Fruit fly (Drosophila melanogaster) whole organism, prepupa: Measurements from ENCODE around the gene Syn.

Experiments used
- CG10631 ChIP-seq: fragments of 200-800 bp; sonication (Bioruptor generic); optimal IDR thresholded peaks from 2 replicates; lab custom pipeline; 2016; ENCODE audit warnings: missing biosample characterization, missing genetic modification characterization
- CG10669 ChIP-seq: fragments of 200-800 bp; sonication (Bioruptor generic); optimal IDR thresholded peaks from 3 replicates; lab custom pipeline; 2018; ENCODE audit warnings: missing biosample characterization, mild to moderate bottlenecking, missing genetic modification characterization, moderate library complexity
- CG11762 ChIP-seq: fragments of 200-800 bp; sonication (Bioruptor generic); optimal IDR thresholded peaks from 3 replicates; lab custom pipeline; 2016; ENCODE audit warnings: missing biosample characterization, missing genetic modification characterization; ENCODE audit not compliant: insufficient read depth
- CG11902 ChIP-seq: fragments of 200-800 bp; sonication (Bioruptor generic); optimal IDR thresholded peaks from 3 replicates; lab custom pipeline; 2016; ENCODE audit warnings: missing biosample characterization, missing genetic modification characterization
- CG15336 ChIP-seq: fragments of 200-800 bp; sonication (Bioruptor generic); IDR thresholded peaks from 2 replicates; pipeline ENCODE4 v1.3.6; 2022; ENCODE audit warnings: missing biosample characterization, missing genetic modification characterization
- CG1621 ChIP-seq: fragments of 200-800 bp; sonication (Bioruptor generic); optimal IDR thresholded peaks from 3 replicates; lab custom pipeline; 2018; ENCODE audit warnings: missing biosample characterization, mild to moderate bottlenecking, missing genetic modification characterization
- CG3032 ChIP-seq: fragments of 200-800 bp; optimal IDR thresholded peaks from 2 replicates; lab custom pipeline; 2019; ENCODE audit warnings: missing biosample characterization, mild to moderate bottlenecking, missing genetic modification characterization, moderate library complexity
- CG34406 ChIP-seq: fragments of 200-800 bp; sonication (Bioruptor generic); optimal IDR thresholded peaks from 3 replicates; lab custom pipeline; 2016; ENCODE audit warnings: missing biosample characterization, missing genetic modification characterization
- CG3919 ChIP-seq: fragments of 200-800 bp; sonication (Bioruptor generic); optimal IDR thresholded peaks from 3 replicates; lab custom pipeline; 2016; ENCODE audit warnings: missing biosample characterization, missing genetic modification characterization
- CG4318 ChIP-seq: fragments of 200-800 bp; sonication (Bioruptor generic); optimal IDR thresholded peaks from 3 replicates; lab custom pipeline; 2017; ENCODE audit warnings: missing biosample characterization, mild to moderate bottlenecking, missing genetic modification characterization
- CG6163 ChIP-seq: fragments of 200-800 bp; sonication (Bioruptor generic); IDR thresholded peaks from 3 replicates; pipeline ENCODE4 v1.3.6; 2022; ENCODE audit warnings: missing biosample characterization, missing genetic modification characterization
- CG6808 ChIP-seq: fragments of 200-800 bp; sonication (Bioruptor generic); optimal IDR thresholded peaks from 3 replicates; lab custom pipeline; 2017; ENCODE audit warnings: missing biosample characterization, missing genetic modification characterization, mild to moderate bottlenecking, moderate library complexity, missing genetic modification reagents
- CG6854 ChIP-seq: fragments of 200-800 bp; sonication (Bioruptor generic); optimal IDR thresholded peaks from 2 replicates; lab custom pipeline; 2017; ENCODE audit warnings: missing biosample characterization, mild to moderate bottlenecking, missing genetic modification characterization
- CG7368 ChIP-seq: fragments of 200-800 bp; sonication (Bioruptor generic); optimal IDR thresholded peaks from 3 replicates; lab custom pipeline; 2016; ENCODE audit warnings: missing biosample characterization, missing genetic modification characterization
- CG8119 ChIP-seq: fragments of 200-800 bp; sonication (Bioruptor generic); IDR thresholded peaks from 3 replicates; pipeline ENCODE4 v1.3.6; 2022; ENCODE audit warnings: missing biosample characterization, missing genetic modification characterization
- CG8319 ChIP-seq: fragments of 200-800 bp; sonication (Bioruptor generic); optimal IDR thresholded peaks from 3 replicates; lab custom pipeline; 2016; ENCODE audit warnings: missing biosample characterization, missing genetic modification characterization
- CG9139 ChIP-seq: fragments of 200-800 bp; sonication (Bioruptor generic); optimal IDR thresholded peaks from 3 replicates; lab custom pipeline; 2017; ENCODE audit warnings: missing biosample characterization, mild to moderate bottlenecking, missing genetic modification characterization
- Eip78C ChIP-seq: fragments of 200-800 bp; sonication (Bioruptor generic); peaks from one replicate; lab custom pipeline; 2016; ENCODE audit warnings: missing biosample characterization, missing genetic modification characterization
- Eip93F ChIP-seq: fragments of 200-800 bp; sonication (Bioruptor generic); optimal IDR thresholded peaks from 2 replicates; lab custom pipeline; 2016; ENCODE audit warnings: missing biosample characterization, mild to moderate bottlenecking, missing genetic modification characterization
- Ets21C ChIP-seq: fragments of 200-800 bp; sonication (Bioruptor generic); optimal IDR thresholded peaks from 3 replicates; lab custom pipeline; 2016; ENCODE audit warnings: missing biosample characterization, missing genetic modification characterization
- Ets96B ChIP-seq: fragments of 200-800 bp; optimal IDR thresholded peaks from 2 replicates; lab custom pipeline; 2019; ENCODE audit warnings: missing biosample characterization, mild to moderate bottlenecking, missing genetic modification characterization, moderate library complexity
- Gug ChIP-seq: fragments of 200-800 bp; sonication (Bioruptor generic); IDR thresholded peaks from 2 replicates; pipeline ENCODE4 v1.3.6; 2022; ENCODE audit warnings: missing biosample characterization, missing genetic modification characterization
- Hr39 ChIP-seq: fragments of 200-800 bp; sonication (Bioruptor generic); optimal IDR thresholded peaks from 2 replicates; lab custom pipeline; 2016; ENCODE audit warnings: missing biosample characterization, missing genetic modification characterization
- Hr4 ChIP-seq: fragments of 200-800 bp; sonication (Bioruptor generic); optimal IDR thresholded peaks from 3 replicates; lab custom pipeline; 2016; ENCODE audit warnings: missing biosample characterization, missing genetic modification characterization
- Lpt ChIP-seq: fragments of 200-800 bp; sonication (Bioruptor generic); optimal IDR thresholded peaks from 3 replicates; lab custom pipeline; 2016; ENCODE audit warnings: missing biosample characterization, missing genetic modification characterization
- Met ChIP-seq: fragments of 200-800 bp; sonication (Bioruptor generic); optimal IDR thresholded peaks from 3 replicates; lab custom pipeline; 2016; ENCODE audit warnings: missing biosample characterization, missing genetic modification characterization
- OdsH ChIP-seq: fragments of 200-800 bp; sonication (Bioruptor generic); optimal IDR thresholded peaks from 3 replicates; lab custom pipeline; 2016; ENCODE audit warnings: missing biosample characterization, missing genetic modification characterization
- Smox ChIP-seq: fragments of 200-800 bp; sonication (Bioruptor generic); optimal IDR thresholded peaks from 3 replicates; lab custom pipeline; 2016; ENCODE audit warnings: missing biosample characterization, missing genetic modification characterization
- Sox102F ChIP-seq: fragments of 200-800 bp; sonication (Bioruptor generic); optimal IDR thresholded peaks from 2 replicates; lab custom pipeline; 2016; ENCODE audit warnings: missing biosample characterization, mild to moderate bottlenecking, missing genetic modification characterization
- Sox14 ChIP-seq: fragments of 200-800 bp; sonication (Bioruptor generic); optimal IDR thresholded peaks from 3 replicates; lab custom pipeline; 2016; ENCODE audit warnings: missing biosample characterization, missing genetic modification characterization
- Sox15 ChIP-seq: fragments of 200-800 bp; sonication (Bioruptor generic); optimal IDR thresholded peaks from 3 replicates; lab custom pipeline; 2016; ENCODE audit warnings: missing biosample characterization, missing genetic modification characterization
- achi ChIP-seq: fragments of 200-800 bp; sonication (Bioruptor generic); optimal IDR thresholded peaks from 3 replicates; lab custom pipeline; 2016; ENCODE audit warnings: missing biosample characterization, missing genetic modification characterization
- acj6 ChIP-seq: fragments of 200-800 bp; sonication (Bioruptor generic); optimal IDR thresholded peaks from 3 replicates; lab custom pipeline; 2016; ENCODE audit warnings: missing biosample characterization, missing genetic modification characterization
- cyc ChIP-seq: fragments of 200-800 bp; sonication (Bioruptor generic); optimal IDR thresholded peaks from 3 replicates; lab custom pipeline; 2016; ENCODE audit warnings: missing biosample characterization, missing genetic modification characterization
- dac ChIP-seq: fragments of 200-800 bp; sonication (Bioruptor generic); optimal IDR thresholded peaks from 2 replicates; lab custom pipeline; 2017; ENCODE audit warnings: missing biosample characterization, mild to moderate bottlenecking, missing genetic modification characterization
- dsx ChIP-seq: fragments of 200-800 bp; optimal IDR thresholded peaks from 3 replicates; lab custom pipeline; 2019; ENCODE audit warnings: missing biosample characterization, mild to moderate bottlenecking, missing genetic modification characterization, moderate library complexity; ENCODE audit not compliant: poor library complexity, severe bottlenecking
- eg ChIP-seq: fragments of 200-800 bp; sonication (Bioruptor generic); IDR thresholded peaks from 3 replicates; pipeline ENCODE4 v1.3.6; 2022; ENCODE audit warnings: missing biosample characterization, missing genetic modification characterization
- esn ChIP-seq: fragments of 200-800 bp; sonication (Bioruptor generic); optimal IDR thresholded peaks from 2 replicates; lab custom pipeline; 2016; ENCODE audit warnings: missing biosample characterization, mild to moderate bottlenecking, missing genetic modification characterization, moderate library complexity
- fd85E ChIP-seq: fragments of 200-800 bp; sonication (Bioruptor generic); optimal IDR thresholded peaks from 3 replicates; lab custom pipeline; 2016; ENCODE audit warnings: missing biosample characterization, missing genetic modification characterization
- fkh ChIP-seq: fragments of 200-800 bp; sonication (Bioruptor generic); optimal IDR thresholded peaks from 3 replicates; lab custom pipeline; 2017; ENCODE audit warnings: missing biosample characterization, mild to moderate bottlenecking, missing genetic modification characterization, moderate library complexity
- lz ChIP-seq: fragments of 200-800 bp; sonication (Bioruptor generic); optimal IDR thresholded peaks from 3 replicates; lab custom pipeline; 2016; ENCODE audit warnings: missing biosample characterization, missing genetic modification characterization
- pdm3 ChIP-seq: fragments of 200-800 bp; sonication (Bioruptor generic); optimal IDR thresholded peaks from 3 replicates; lab custom pipeline; 2016; ENCODE audit warnings: missing biosample characterization, missing genetic modification characterization
- salr ChIP-seq, 2 experiments: fragments of 200-800 bp; sonication (Bioruptor generic); optimal IDR thresholded peaks; 3 replicates each; lab custom pipeline; 2016 to 2018; ENCODE audit warnings: missing biosample characterization in 2 of 2, missing genetic modification characterization in 2 of 2, mild to moderate bottlenecking in 1 of 2
- ss ChIP-seq, 2 experiments: fragments of 200-800 bp; sonication (Bioruptor generic); optimal IDR thresholded peaks; 2 replicates in 1 of 2; 3 replicates in 1 of 2; lab custom pipeline; 2017 to 2018; ENCODE audit warnings: mild to moderate bottlenecking in 2 of 2, missing biosample characterization in 2 of 2, missing genetic modification characterization in 2 of 2, moderate library complexity in 1 of 2
- svp ChIP-seq: fragments of 200-800 bp; sonication (Bioruptor generic); peaks from one replicate; lab custom pipeline; 2016; ENCODE audit warnings: missing biosample characterization, missing genetic modification characterization
- topi ChIP-seq: fragments of 200-800 bp; sonication (Bioruptor generic); optimal IDR thresholded peaks from 3 replicates; lab custom pipeline; 2016; ENCODE audit warnings: missing biosample characterization, missing genetic modification characterization
- vri ChIP-seq: fragments of 200-800 bp; sonication (Bioruptor generic); optimal IDR thresholded peaks from 3 replicates; lab custom pipeline; 2016; ENCODE audit warnings: missing biosample characterization, mild to moderate bottlenecking, missing genetic modification characterization

Syn gene

DNA sequence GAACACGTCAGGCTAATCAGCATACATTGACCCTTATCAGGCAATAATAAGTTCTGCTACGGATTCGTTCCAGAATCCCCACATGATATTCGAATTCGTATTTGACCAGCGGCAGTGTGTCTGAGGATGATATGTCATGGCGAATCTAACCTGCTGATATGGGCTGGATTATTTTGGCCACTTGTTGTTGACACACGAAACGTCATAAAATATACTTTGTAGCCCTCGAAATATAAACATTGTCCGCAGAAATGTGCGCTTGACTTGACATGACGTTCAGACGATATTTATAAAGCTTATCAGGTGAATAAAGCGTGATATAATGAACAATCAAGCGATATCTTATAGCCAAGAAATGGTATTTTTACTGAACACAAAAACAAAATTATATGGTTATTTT lies 24.2 kb upstream of the Syn start:
- TF ChIP-seq Sox102F (peak; percentile 41), esn (GFP tag; lab: Kevin White, UChicago) (peak; percentile 38), CG11902 (GFP tag; lab: Kevin White, UChicago) (no peak), CG6854 (GFP tag; lab: Kevin White, UChicago) (peak; percentile 17), Eip93F (GFP tag; lab: Kevin White, UChicago) (no peak), vri (peak; percentile 79)

DNA sequence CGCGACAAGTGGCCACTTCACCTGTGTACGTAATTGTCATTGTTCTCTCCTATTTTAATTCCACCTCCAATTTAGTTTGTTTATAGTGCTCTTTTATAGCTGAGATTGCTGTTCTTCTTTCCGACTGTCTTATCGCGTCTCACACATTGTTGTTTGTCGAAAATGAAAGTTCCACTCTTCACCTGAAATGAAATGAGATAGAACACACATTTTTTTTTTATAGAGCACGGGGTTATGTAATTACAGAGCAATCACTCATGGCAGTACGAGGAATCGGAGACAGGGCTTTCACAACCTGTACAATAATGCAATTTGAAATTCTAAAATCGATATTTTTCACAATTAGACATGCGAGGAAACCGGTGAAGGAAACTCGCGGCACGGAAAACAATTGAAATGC lies 23.2 kb upstream of the Syn start:
- TF ChIP-seq fkh (GFP tag; lab: Kevin White, UChicago) (peak; percentile 14), CG8319 (no peak)

DNA sequence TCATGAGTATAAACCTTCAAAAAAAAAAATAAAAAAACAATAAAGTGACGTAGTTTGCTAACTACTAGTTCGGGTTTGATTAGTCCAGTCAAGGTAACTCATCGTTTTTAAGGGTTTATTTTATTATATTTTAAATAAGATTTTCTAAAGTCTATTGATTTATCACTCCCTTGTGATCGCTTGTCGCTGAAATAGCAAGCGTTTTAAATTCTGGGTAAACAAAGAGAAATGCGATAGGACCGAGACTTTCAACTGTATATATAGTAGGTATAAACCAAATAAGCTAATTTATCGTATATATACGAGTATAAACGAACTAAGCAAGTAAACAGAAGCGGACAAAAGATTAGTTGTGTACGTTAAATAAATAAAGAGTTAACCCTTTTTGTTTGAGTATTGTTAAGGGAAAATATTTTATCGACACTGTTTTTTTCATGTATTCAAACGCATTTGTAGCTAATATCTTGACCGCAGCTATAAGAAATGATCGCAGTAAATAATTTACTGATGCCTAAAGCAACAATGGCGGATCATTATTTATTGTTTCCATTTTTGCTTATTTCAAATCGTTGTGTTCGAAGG lies 21.9 kb upstream of the Syn start:
- TF ChIP-seq OdsH (GFP tag; lab: Kevin White, UChicago) = peak; percentile 59
- TF ChIP-seq Hr4 (GFP tag; lab: Kevin White, UChicago) = peak; percentile 38
- TF ChIP-seq CG6854 (GFP tag; lab: Kevin White, UChicago) = no peak
- peak; percentile 66 for TF ChIP-seq esn (GFP tag; lab: Kevin White, UChicago)
- peak in 1 of 2 experiments; percentile 21 for TF ChIP-seq ss (GFP tag; optimal IDR thresholded peaks at IDR 0.05; lab: Kevin White, UChicago)
- TF ChIP-seq Hr39 (GFP tag; lab: Kevin White, UChicago) = peak; percentile 73
- TF ChIP-seq Ets96B (tag; lab: Kevin White, UChicago) = peak; percentile 3
- TF ChIP-seq CG6163 (GFP tag; lab: Robert Waterston, UW) = peak; percentile 25; the same call in 1 of the 3 replicates
- peak; percentile 62 for TF ChIP-seq pdm3 (GFP tag; lab: Kevin White, UChicago)
- TF ChIP-seq acj6 (GFP tag; lab: Kevin White, UChicago) = peak; percentile 61
- peak; percentile 64 for TF ChIP-seq cyc (GFP tag; lab: Kevin White, UChicago)
- TF ChIP-seq CG8319 = no peak
- peak; percentile 67 for TF ChIP-seq eg (GFP tag; lab: Robert Waterston, UW)
- TF ChIP-seq CG34406 (GFP tag; lab: Kevin White, UChicago) = peak; percentile 36
- peak; percentile 42 for TF ChIP-seq achi (GFP tag; lab: Kevin White, UChicago)
- TF ChIP-seq CG10669 = peak; percentile 23
- peak; percentile 55 for TF ChIP-seq CG10631
- peak; percentile 10 for TF ChIP-seq CG7368 (GFP tag; lab: Kevin White, UChicago)
- peak in 1 of 2 experiments; percentile 20 for TF ChIP-seq salr (GFP tag; optimal IDR thresholded peaks at IDR 0.05; lab: Kevin White, UChicago)
- no peak for TF ChIP-seq dsx (GFP tag; lab: Kevin White, UChicago)
- TF ChIP-seq CG8119 (GFP tag; lab: Robert Waterston, UW) = no peak; the same call in 1 of the 3 replicates
- TF ChIP-seq Gug (GFP tag; lab: Robert Waterston, UW) = no peak
- no peak for TF ChIP-seq dac (GFP tag; lab: Kevin White, UChicago)
- TF ChIP-seq Sox102F = peak; percentile 41
- no peak for TF ChIP-seq CG4318 (GFP tag; lab: Kevin White, UChicago)
- peak; percentile 4 for TF ChIP-seq CG6808 (GFP tag; lab: Kevin White, UChicago)
- TF ChIP-seq CG11902 (GFP tag; lab: Kevin White, UChicago) = peak; percentile 58
- TF ChIP-seq Eip78C = peak; percentile 86
- TF ChIP-seq topi (GFP tag; lab: Kevin White, UChicago) = peak; percentile 65
- TF ChIP-seq fkh (GFP tag; lab: Kevin White, UChicago) = peak; percentile 39
- peak; percentile 22 for TF ChIP-seq Sox15 (GFP tag; lab: Kevin White, UChicago)
- TF ChIP-seq Ets21C (GFP tag; lab: Kevin White, UChicago) = peak; percentile 47
- peak; percentile 60 for TF ChIP-seq Smox (GFP tag; lab: Kevin White, UChicago)
- TF ChIP-seq CG15336 (GFP tag; lab: Robert Waterston, UW) = peak; percentile 69
- peak; percentile 2 for TF ChIP-seq CG3032 (tag; lab: Kevin White, UChicago)
- TF ChIP-seq svp (GFP tag; lab: Kevin White, UChicago) = peak; percentile 80
- no peak for TF ChIP-seq Lpt
- no peak for TF ChIP-seq CG1621 (tag; lab: Kevin White, UChicago)
- TF ChIP-seq Met (GFP tag; lab: Kevin White, UChicago) = peak; percentile 51
- no peak for TF ChIP-seq CG11762 (GFP tag; lab: Kevin White, UChicago)
- peak; percentile 71 for TF ChIP-seq CG3919
- TF ChIP-seq CG9139 (GFP tag; lab: Kevin White, UChicago) = peak; percentile 29
- peak; percentile 68 for TF ChIP-seq Sox14
- TF ChIP-seq fd85E (GFP tag; lab: Kevin White, UChicago) = peak; percentile 25
- peak; percentile 47 for TF ChIP-seq lz (GFP tag; lab: Kevin White, UChicago)
